Fruit fly (Drosophila melanogaster) whole organism, embryonic: Measurements from ENCODE around the gene CG8641.

Source experiments
- Bgb ChIP-seq: fragments of 200-800 bp; sonication (Bioruptor generic); IDR thresholded peaks from 2 replicates; pipeline ENCODE4 v1.3.6; 2022; ENCODE audit warnings: missing biosample characterization, missing genetic modification characterization; ENCODE audit not compliant: partially characterized antibody
- CG10321 ChIP-seq: fragments of 200-800 bp; sonication (Bioruptor generic); IDR thresholded peaks from 2 replicates; pipeline ENCODE4 v1.3.6; 2022; ENCODE audit warnings: missing biosample characterization, missing genetic modification characterization
- CG10462 ChIP-seq: fragments of 200-800 bp; sonication (Bioruptor generic); optimal IDR thresholded peaks from 2 replicates; lab custom pipeline; 2016; ENCODE audit warnings: missing biosample characterization, missing genetic modification characterization
- CG10565 ChIP-seq: fragments of 200-800 bp; sonication (Bioruptor generic); optimal IDR thresholded peaks from 3 replicates; lab custom pipeline; 2016; ENCODE audit warnings: missing biosample characterization, mild to moderate bottlenecking, missing genetic modification characterization
- CG12155 ChIP-seq: fragments of 200-800 bp; sonication (Bioruptor generic); optimal IDR thresholded peaks from 3 replicates; lab custom pipeline; 2016; ENCODE audit warnings: missing biosample characterization, missing genetic modification characterization
- CG13624 ChIP-seq: fragments of 200-800 bp; sonication (Bioruptor generic); optimal IDR thresholded peaks from 2 replicates; lab custom pipeline; 2016; ENCODE audit warnings: missing biosample characterization, missing genetic modification characterization
- CG13775 ChIP-seq: fragments of 200-800 bp; sonication (Bioruptor generic); optimal IDR thresholded peaks from 3 replicates; lab custom pipeline; 2017; ENCODE audit warnings: missing biosample characterization, mild to moderate bottlenecking, missing genetic modification characterization
- CG14050 ChIP-seq: fragments of 200-800 bp; sonication (Bioruptor generic); IDR thresholded peaks from 3 replicates; pipeline ENCODE4 v1.3.6; 2022; ENCODE audit warnings: missing biosample characterization, missing genetic modification characterization
- CG16813 ChIP-seq: fragments of 200-800 bp; sonication (Bioruptor generic); IDR thresholded peaks from 3 replicates; pipeline ENCODE4 v1.3.6; 2022; ENCODE audit warnings: missing biosample characterization, missing genetic modification characterization; ENCODE audit not compliant: partially characterized antibody
- CG16863 ChIP-seq: fragments of 200-800 bp; sonication (Bioruptor generic); optimal IDR thresholded peaks from 3 replicates; lab custom pipeline; 2016; ENCODE audit warnings: missing biosample characterization, missing genetic modification characterization
- CG17361 ChIP-seq: fragments of 200-800 bp; sonication (Bioruptor generic); IDR thresholded peaks from 3 replicates; pipeline ENCODE4 v1.3.6; 2022; ENCODE audit warnings: missing biosample characterization, missing genetic modification characterization
- CG2875 ChIP-seq: fragments of 200-800 bp; sonication (Bioruptor generic); optimal IDR thresholded peaks from 2 replicates; lab custom pipeline; 2017; ENCODE audit warnings: missing biosample characterization, mild to moderate bottlenecking, missing genetic modification characterization, missing genetic modification reagents
- CG3065 ChIP-seq: fragments of 200-800 bp; sonication (Bioruptor generic); optimal IDR thresholded peaks from 2 replicates; lab custom pipeline; 2016; ENCODE audit warnings: missing biosample characterization, missing genetic modification characterization
- CG32532 ChIP-seq: fragments of 200-800 bp; sonication (Bioruptor generic); IDR thresholded peaks from 2 replicates; pipeline ENCODE4 v1.3.6; 2022; ENCODE audit warnings: missing biosample characterization, missing genetic modification characterization
- CG3995 ChIP-seq: fragments of 200-800 bp; sonication (Bioruptor generic); optimal IDR thresholded peaks from 3 replicates; lab custom pipeline; 2016; ENCODE audit warnings: missing biosample characterization, missing genetic modification characterization
- CG6654 ChIP-seq: fragments of 200-800 bp; sonication (Bioruptor generic); optimal IDR thresholded peaks from 2 replicates; lab custom pipeline; 2017; ENCODE audit warnings: missing biosample characterization, mild to moderate bottlenecking, missing genetic modification characterization
- CG7556 ChIP-seq: fragments of 200-800 bp; sonication (Bioruptor generic); optimal IDR thresholded peaks from 2 replicates; lab custom pipeline; 2017; ENCODE audit warnings: missing biosample characterization, mild to moderate bottlenecking, missing genetic modification characterization
- CG9876 ChIP-seq: fragments of 200-800 bp; sonication (Bioruptor generic); optimal IDR thresholded peaks from 2 replicates; lab custom pipeline; 2016; ENCODE audit warnings: missing biosample characterization, missing genetic modification characterization
- CHES-1-like ChIP-seq: fragments of 200-800 bp; sonication (Bioruptor generic); optimal IDR thresholded peaks from 2 replicates; lab custom pipeline; 2016; ENCODE audit warnings: missing biosample characterization, missing genetic modification characterization
- Chrac-16 ChIP-seq: fragments of 200-800 bp; sonication (Bioruptor generic); optimal IDR thresholded peaks from 3 replicates; lab custom pipeline; 2016; ENCODE audit warnings: missing biosample characterization, missing genetic modification characterization
- D19B ChIP-seq: fragments of 200-800 bp; sonication (Bioruptor generic); optimal IDR thresholded peaks from 2 replicates; lab custom pipeline; 2017; ENCODE audit warnings: missing biosample characterization, mild to moderate bottlenecking, missing genetic modification characterization
- Dip3 ChIP-seq: fragments of 200-800 bp; sonication (Bioruptor generic); optimal IDR thresholded peaks from 3 replicates; lab custom pipeline; 2016; ENCODE audit warnings: missing biosample characterization, missing genetic modification characterization
- Doc2 ChIP-seq: fragments of 200-800 bp; sonication (Bioruptor generic); IDR thresholded peaks from 2 replicates; pipeline ENCODE4 v1.3.6; 2022; ENCODE audit warnings: missing biosample characterization, missing genetic modification characterization
- ERR ChIP-seq: fragments of 200-800 bp; sonication (Bioruptor generic); optimal IDR thresholded peaks from 2 replicates; lab custom pipeline; 2016; ENCODE audit warnings: missing biosample characterization, missing genetic modification characterization
- Ets65A ChIP-seq: fragments of 200-800 bp; sonication (Bioruptor generic); peaks from one replicate; lab custom pipeline; 2016; ENCODE audit warnings: missing biosample characterization, missing genetic modification characterization
- Ets97D ChIP-seq: fragments of 200-800 bp; sonication (Bioruptor generic); optimal IDR thresholded peaks from 3 replicates; lab custom pipeline; 2016; ENCODE audit warnings: missing biosample characterization, missing genetic modification characterization
- Gug ChIP-seq: fragments of 200-800 bp; sonication (Bioruptor generic); IDR thresholded peaks from 4 replicates; pipeline ENCODE4 v1.3.6; 2022; ENCODE audit warnings: missing biosample characterization, missing genetic modification characterization
- HmgZ ChIP-seq: fragments of 200-800 bp; sonication (Bioruptor generic); optimal IDR thresholded peaks from 2 replicates; lab custom pipeline; 2018; ENCODE audit warnings: missing biosample characterization, mild to moderate bottlenecking, missing genetic modification characterization
- Hsf ChIP-seq: fragments of 200-800 bp; sonication (Bioruptor generic); optimal IDR thresholded peaks from 3 replicates; lab custom pipeline; 2016; ENCODE audit warnings: missing biosample characterization, missing genetic modification characterization
- Kr ChIP-seq: fragments of 200-800 bp; sonication (Bioruptor generic); optimal IDR thresholded peaks from 2 replicates; lab custom pipeline; 2017; ENCODE audit warnings: missing biosample characterization, mild to moderate bottlenecking, missing genetic modification characterization
- Lhr ChIP-seq: fragments of 200-800 bp; sonication (Bioruptor generic); optimal IDR thresholded peaks from 3 replicates; lab custom pipeline; 2017; ENCODE audit warnings: mild to moderate bottlenecking, missing biosample characterization, missing genetic modification reagents, missing genetic modification characterization
- Lim3 ChIP-seq: fragments of 200-800 bp; sonication (Bioruptor generic); IDR thresholded peaks from 2 replicates; pipeline ENCODE4 v1.3.6; 2022; ENCODE audit warnings: missing biosample characterization, missing genetic modification characterization
- NfI ChIP-seq: fragments of 200-800 bp; sonication (Bioruptor generic); optimal IDR thresholded peaks from 3 replicates; lab custom pipeline; 2018; ENCODE audit warnings: missing biosample characterization, mild to moderate bottlenecking, missing genetic modification characterization, moderate library complexity
- Oaz ChIP-seq: fragments of 200-800 bp; sonication (Bioruptor generic); IDR thresholded peaks from 2 replicates; pipeline ENCODE4 v1.3.6; 2022; ENCODE audit warnings: missing biosample characterization, missing genetic modification characterization
- Tbp ChIP-seq: fragments of >200 bp; optimal IDR thresholded peaks from 2 replicates; lab custom pipeline; 2018; ENCODE audit warnings: missing biosample characterization, missing genetic modification characterization
- Vsx1 ChIP-seq: fragments of 200-800 bp; sonication (Bioruptor generic); optimal IDR thresholded peaks from 2 replicates; lab custom pipeline; 2017; ENCODE audit warnings: missing biosample characterization, mild to moderate bottlenecking, missing genetic modification characterization, missing genetic modification reagents
- ase ChIP-seq: fragments of 200-800 bp; sonication (Bioruptor generic); IDR thresholded peaks from 3 replicates; pipeline ENCODE4 v1.3.6; 2022; ENCODE audit warnings: missing biosample characterization, missing genetic modification characterization
- disco-r ChIP-seq: fragments of 200-800 bp; sonication (Bioruptor generic); optimal IDR thresholded peaks from 2 replicates; lab custom pipeline; 2016; ENCODE audit warnings: missing biosample characterization, missing genetic modification characterization
- fru ChIP-seq: fragments of >200 bp; optimal IDR thresholded peaks from 2 replicates; lab custom pipeline; 2017
- gfzf ChIP-seq: fragments of 200-800 bp; sonication (Bioruptor generic); optimal IDR thresholded peaks from 2 replicates; lab custom pipeline; 2016; ENCODE audit warnings: missing biosample characterization, mild to moderate bottlenecking, missing genetic modification characterization, moderate library complexity
- kni ChIP-seq: fragments of 200-800 bp; sonication (Bioruptor generic); optimal IDR thresholded peaks from 3 replicates; lab custom pipeline; 2017; ENCODE audit warnings: mild to moderate bottlenecking, missing biosample characterization, missing genetic modification reagents, missing genetic modification characterization
- lola ChIP-seq, 3 experiments: fragments of >200 bp in 2 of 3; fragments of 200-800 bp in 1 of 3; sonication (Bioruptor generic) in 1 of 3; optimal IDR thresholded peaks; 2 replicates each; lab custom pipeline; 2017 to 2019; ENCODE audit warnings: missing biosample characterization in 3 of 3, missing genetic modification characterization in 3 of 3, mild to moderate bottlenecking in 1 of 3, moderate library complexity in 1 of 3
- mld ChIP-seq: fragments of 200-800 bp; sonication (Bioruptor generic); IDR thresholded peaks from 3 replicates; pipeline ENCODE4 v1.3.6; 2022; ENCODE audit warnings: missing biosample characterization, missing genetic modification characterization; ENCODE audit not compliant: partially characterized antibody
- otp ChIP-seq: fragments of 200-800 bp; sonication (Bioruptor generic); IDR thresholded peaks from 3 replicates; pipeline ENCODE4, ENCODE4 v1.3.6; 2022; ENCODE audit warnings: missing biosample characterization, missing genetic modification characterization
- p53 ChIP-seq: fragments of 200-800 bp; sonication (Bioruptor generic); optimal IDR thresholded peaks from 2 replicates; lab custom pipeline; 2016; ENCODE audit warnings: missing biosample characterization, missing genetic modification characterization
- slbo ChIP-seq: fragments of 200-800 bp; sonication (Bioruptor generic); IDR thresholded peaks from 2 replicates; pipeline ENCODE4 v1.3.6; 2022; ENCODE audit warnings: missing biosample characterization, missing genetic modification characterization
- ssp ChIP-seq: fragments of 200-800 bp; sonication (Bioruptor generic); IDR thresholded peaks from 2 replicates; pipeline ENCODE4 v1.3.6; 2022; ENCODE audit warnings: missing biosample characterization, missing genetic modification characterization
- tna ChIP-seq: fragments of 200-800 bp; sonication (Bioruptor generic); IDR thresholded peaks from 2 replicates; pipeline ENCODE4 v1.3.6; 2022; ENCODE audit warnings: missing biosample characterization, missing genetic modification characterization; ENCODE audit not compliant: partially characterized antibody
- toy ChIP-seq: fragments of 200-800 bp; sonication (Bioruptor generic); IDR thresholded peaks from 2 replicates; pipeline ENCODE4 v1.3.6; 2022; ENCODE audit warnings: missing biosample characterization, missing genetic modification characterization
- trem ChIP-seq: fragments of 200-800 bp; optimal IDR thresholded peaks from 3 replicates; lab custom pipeline; 2019; ENCODE audit warnings: missing biosample characterization, mild to moderate bottlenecking, missing genetic modification characterization, moderate library complexity

CG8641 gene

dm6 chr3L:7013568-7014305 is 63.5 kb downstream of the CG8641 start (continued):
- TF ChIP-seq CG16863 (GFP tag; lab: Kevin White, UChicago) (no peak), ssp (GFP tag; lab: Robert Waterston, UW) (0 out of 2 replicates have a peak, but pooled peaks have one; percentile 11), CG10565 (GFP tag; lab: Kevin White, UChicago) (no peak), lola (GFP tag; optimal IDR thresholded peaks at IDR 0.05; lab: Kevin White, UChicago) (no peak), p53 (GFP tag; lab: Kevin White, UChicago) (no peak), tna (no peak; the same call in 1 of the 2 replicates), ERR (GFP tag; lab: Kevin White, UChicago) (no peak), CG2875 (GFP tag; lab: Kevin White, UChicago) (no peak), Hsf (GFP tag; lab: Kevin White, UChicago) (peak; percentile 16), ase (peak; percentile 70; the same call in 2 of the 3 replicates), fru (lab: Kevin White, UChicago) (no peak), CG16813 (GFP tag; lab: Robert Waterston, UW) (no peak), CG14050 (GFP tag; lab: Robert Waterston, UW) (peak; percentile 61), disco-r (no peak), trem (tag; lab: Kevin White, UChicago) (no peak), CG7556 (GFP tag; lab: Kevin White, UChicago) (peak; percentile 13), CG12155 (no peak), CG3065 (no peak), CG10321 (GFP tag; lab: Robert Waterston, UW) (peak; percentile 32; the same call in 1 of the 2 replicates), CG6654 (GFP tag; lab: Kevin White, UChicago) (no peak), Chrac-16 (GFP tag; lab: Kevin White, UChicago) (no peak), CG17361 (GFP tag; lab: Robert Waterston, UW) (0 out of 3 replicates have a peak, but pooled peaks have one; percentile 32), Kr (GFP tag; lab: Kevin White, UChicago) (no peak), HmgZ (tag; lab: Kevin White, UChicago) (no peak), CG9876 (GFP tag; lab: Kevin White, UChicago) (no peak), CG13775 (GFP tag; lab: Kevin White, UChicago) (no peak), Gug (GFP tag; lab: Robert Waterston, UW) (peak; percentile 9; the same call in 1 of the 4 replicates), otp (GFP tag; lab: Robert Waterston, UW) (0 out of 3 replicates have a peak, but pooled peaks have one; percentile 23), Oaz (GFP tag; lab: Robert Waterston, UW) (peak; percentile 25; the same call in 1 of the 2 replicates), toy (GFP tag; lab: Robert Waterston, UW) (no peak), Doc2 (GFP tag; lab: Robert Waterston, UW) (no peak), Lhr (GFP tag; lab: Kevin White, UChicago) (no peak), slbo (GFP tag; lab: Robert Waterston, UW) (peak; percentile 75), gfzf (GFP tag; lab: Kevin White, UChicago) (no peak), CG32532 (GFP tag; lab: Robert Waterston, UW) (peak; percentile 89), CG3995 (no peak), Bgb (peak; percentile 70; the same call in 1 of the 2 replicates), kni (no peak), CG13624 (GFP tag; lab: Kevin White, UChicago) (peak; percentile 21), NfI (GFP tag; lab: Kevin White, UChicago) (peak; percentile 44), Ets65A (GFP tag; lab: Kevin White, UChicago) (no peak), Lim3 (GFP tag; lab: Robert Waterston, UW) (no peak), Tbp (GFP tag; lab: Kevin White, UChicago) (no peak), mld (GFP tag; lab: Robert Waterston, UW) (no peak), Dip3 (GFP tag; lab: Kevin White, UChicago) (no peak), CHES-1-like (GFP tag; lab: Kevin White, UChicago) (no peak), CG10462 (no peak), D19B (GFP tag; lab: Kevin White, UChicago) (no peak), Ets97D (GFP tag; lab: Kevin White, UChicago) (no peak), Vsx1 (no peak)
